Worm (Caenorhabditis elegans): ENCODE results near the gene ttll-9.

Gene ttll-9

ce11 chrV:20903167-20904093, 6.8 kb upstream of the ttll-9 start, which contains the start of gene amx-3:
Gene amx-3 (minus strand): TSS chrV:20903714.
- TF ChIP-seq unc-62 (GFP tag; optimal IDR thresholded peaks at IDR 0.05) (no peak), eor-1 (tag; optimal IDR thresholded peaks at IDR 0.05) (no peak), pqm-1 (tag; optimal IDR thresholded peaks at IDR 0.05) (peak; percentile 58), egl-27 (tag; optimal IDR thresholded peaks at IDR 0.05) (no peak), nhr-12 (tag; optimal IDR thresholded peaks at IDR 0.05) (no peak), skn-1 (tag; optimal IDR thresholded peaks at IDR 0.05) (no peak), ceh-9 (tag; optimal IDR thresholded peaks at IDR 0.05) (no peak), nhr-28 (tag; optimal IDR thresholded peaks at IDR 0.05) (no peak), elt-2 (tag; optimal IDR thresholded peaks at IDR 0.05) (peak; percentile 89), zag-1 (tag; optimal IDR thresholded peaks at IDR 0.05) (no peak), lsy-12 (tag; optimal IDR thresholded peaks at IDR 0.05) (no peak), aly-2 (tag; optimal IDR thresholded peaks at IDR 0.05) (no peak), nhr-237 (tag; optimal IDR thresholded peaks at IDR 0.05) (no peak), nhr-77 (tag; optimal IDR thresholded peaks at IDR 0.05) (no peak), ceh-82 (tag; optimal IDR thresholded peaks at IDR 0.05) (no peak), egl-5 (tag; optimal IDR thresholded peaks at IDR 0.05) (no peak), elt-1 (tag; optimal IDR thresholded peaks at IDR 0.05) (no peak), ceh-28 (tag; optimal IDR thresholded peaks at IDR 0.05) (no peak), fkh-2 (tag; optimal IDR thresholded peaks at IDR 0.05) (no peak), nhr-25 (tag; optimal IDR thresholded peaks at IDR 0.05) (peak; percentile 27), ztf-4 (tag; optimal IDR thresholded peaks at IDR 0.05) (no peak), sea-2 (GFP tag; optimal IDR thresholded peaks at IDR 0.05) (no peak), nhr-23 (tag; optimal IDR thresholded peaks at IDR 0.05) (peak; percentile 48), lin-15B (tag; optimal IDR thresholded peaks at IDR 0.05) (no peak), ceh-16 (tag; optimal IDR thresholded peaks at IDR 0.05) (no peak), mdl-1 (tag; optimal IDR thresholded peaks at IDR 0.05) (no peak), mml-1 (tag; optimal IDR thresholded peaks at IDR 0.05) (no peak), nhr-76 (tag; optimal IDR thresholded peaks at IDR 0.05) (no peak), snpc-4 (tag; optimal IDR thresholded peaks at IDR 0.05) (peak; percentile 33), nhr-43 (tag; optimal IDR thresholded peaks at IDR 0.05; ENCODE audit: poor library complexity, severe bottlenecking) (no peak), elt-3 (tag; optimal IDR thresholded peaks at IDR 0.05) (no peak), ZK546.5 (tag; optimal IDR thresholded peaks at IDR 0.05) (no peak), hmg-11 (tag; optimal IDR thresholded peaks at IDR 0.05) (no peak), fkh-10 (GFP tag; optimal IDR thresholded peaks at IDR 0.05) (no peak), fos-1 (tag; optimal IDR thresholded peaks at IDR 0.05) (no peak), R02D3.7 (tag; optimal IDR thresholded peaks at IDR 0.05) (no peak), unc-39 (tag; optimal IDR thresholded peaks at IDR 0.05) (no peak), ztf-11 (tag; optimal IDR thresholded peaks at IDR 0.05) (no peak), pha-4 (tag; optimal IDR thresholded peaks at IDR 0.05) (peak; percentile 38), nfya-1 (tag; optimal IDR thresholded peaks at IDR 0.05; ENCODE audit: insufficient read depth) (peak; percentile 25), tbx-2 (tag; optimal IDR thresholded peaks at IDR 0.05) (no peak), nhr-11 (tag; optimal IDR thresholded peaks at IDR 0.05) (no peak), jun-1 (tag; optimal IDR thresholded peaks at IDR 0.05) (no peak), lin-39 (tag; optimal IDR thresholded peaks at IDR 0.05) (no peak), ama-1 (optimal IDR thresholded peaks at IDR 0.05) (no peak)

- TF ChIP-seq unc-39 (tag; optimal IDR thresholded peaks at IDR 0.05), result no peak
- TF ChIP-seq nhr-77 (tag; optimal IDR thresholded peaks at IDR 0.05), result no peak
- no peak for TF ChIP-seq snpc-4 (tag; optimal IDR thresholded peaks at IDR 0.05)
- no peak for TF ChIP-seq mml-1 (tag; optimal IDR thresholded peaks at IDR 0.05)
- no peak for TF ChIP-seq nhr-76 (tag; optimal IDR thresholded peaks at IDR 0.05)
- no peak for TF ChIP-seq daf-12 (tag; optimal IDR thresholded peaks at IDR 0.05)
- TF ChIP-seq nhr-237 (tag; optimal IDR thresholded peaks at IDR 0.05), result no peak
- TF ChIP-seq eor-1 (tag; optimal IDR thresholded peaks at IDR 0.05), result no peak
- no peak for TF ChIP-seq elt-3 (tag; optimal IDR thresholded peaks at IDR 0.05)
- TF ChIP-seq nhr-11 (tag; optimal IDR thresholded peaks at IDR 0.05), result no peak
- TF ChIP-seq ZK546.5 (tag; optimal IDR thresholded peaks at IDR 0.05), result no peak
- no peak for TF ChIP-seq egl-27 (tag; optimal IDR thresholded peaks at IDR 0.05)
- TF ChIP-seq mdl-1 (tag; optimal IDR thresholded peaks at IDR 0.05), result no peak
- no peak for TF ChIP-seq ama-1 (optimal IDR thresholded peaks at IDR 0.05)
- TF ChIP-seq sea-2 (GFP tag; optimal IDR thresholded peaks at IDR 0.05), result no peak
- TF ChIP-seq hmg-11 (tag; optimal IDR thresholded peaks at IDR 0.05), result no peak
Observed at ce11 chrV:20904094-20904268, 6.3 kb upstream of the ttll-9 start, which contains the start of gene acs-12. Gene acs-12 (plus strand): TSS chrV:20904169.
